Worm (Caenorhabditis elegans) whole organism, L4/young adult: ENCODE measurements around the gene vps-37.

Experiments used
- dao-5 ChIP-seq: sonication (generic microtip); optimal IDR thresholded peaks from 2 replicates; lab custom pipeline; 2016; ENCODE audit warnings: missing genotype, missing genetic modification characterization, moderate library complexity, missing compliant biosample characterization
- him-1 ChIP-seq: sonication (generic microtip); optimal IDR thresholded peaks from 2 replicates; lab custom pipeline; 2016; ENCODE audit warnings: missing genotype, missing genetic modification reagents, missing genetic modification characterization, missing compliant biosample characterization

DNA sequence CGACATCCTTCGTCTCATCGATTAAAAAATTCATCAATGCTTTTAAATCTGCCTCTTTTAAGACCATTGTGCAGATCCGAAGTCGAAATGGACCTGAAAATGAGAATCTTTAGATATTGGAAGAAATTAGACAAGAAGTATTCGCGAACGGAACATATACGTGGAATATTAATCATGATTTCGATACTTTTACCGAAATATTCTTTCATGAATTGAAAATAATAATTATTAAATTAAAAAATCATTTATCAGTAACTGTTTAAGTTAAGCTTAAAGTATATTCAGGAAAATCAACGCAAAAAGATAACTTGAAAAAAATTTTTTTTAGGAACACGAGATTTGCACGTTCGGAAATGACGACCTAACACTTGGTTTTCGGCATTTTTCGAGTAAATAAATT is 8.8 kb downstream of the vps-37 start, which contains the start of gene CD4.8:
- TF ChIP-seq him-1 (tag; lab: Kevin White, UChicago) (no peak), dao-5 (no peak)
